Fruit fly (Drosophila melanogaster) whole organism, embryonic: Measurements from ENCODE around the gene CG31638.

Experiments used
- CG10462 ChIP-seq: fragments of 200-800 bp; sonication (Bioruptor generic); optimal IDR thresholded peaks from 2 replicates; lab custom pipeline; 2016; ENCODE audit warnings: missing biosample characterization, missing genetic modification characterization
- CG6654 ChIP-seq: fragments of 200-800 bp; sonication (Bioruptor generic); optimal IDR thresholded peaks from 2 replicates; lab custom pipeline; 2017; ENCODE audit warnings: missing biosample characterization, mild to moderate bottlenecking, missing genetic modification characterization
- D19A ChIP-seq: fragments of 200-800 bp; optimal IDR thresholded peaks from 3 replicates; lab custom pipeline; 2019; ENCODE audit warnings: missing biosample characterization, mild to moderate bottlenecking, missing genetic modification characterization, moderate library complexity
- D19B ChIP-seq: fragments of 200-800 bp; sonication (Bioruptor generic); optimal IDR thresholded peaks from 2 replicates; lab custom pipeline; 2017; ENCODE audit warnings: missing biosample characterization, mild to moderate bottlenecking, missing genetic modification characterization
- NC2β ChIP-seq: fragments of 200-800 bp; sonication (Bioruptor generic); optimal IDR thresholded peaks from 2 replicates; lab custom pipeline; 2016; ENCODE audit warnings: missing biosample characterization, missing genetic modification characterization
- YL-1 ChIP-seq: fragments of 200-800 bp; sonication (Bioruptor generic); optimal IDR thresholded peaks from 3 replicates; lab custom pipeline; 2017; ENCODE audit warnings: missing biosample characterization, mild to moderate bottlenecking, missing genetic modification characterization
- dmrt11E ChIP-seq: fragments of 200-800 bp; sonication (Bioruptor generic); optimal IDR thresholded peaks from 3 replicates; lab custom pipeline; 2018; ENCODE audit warnings: missing biosample characterization, mild to moderate bottlenecking, missing genetic modification characterization, moderate library complexity
- fd3F ChIP-seq: fragments of 200-800 bp; sonication (Bioruptor generic); optimal IDR thresholded peaks from 2 replicates; lab custom pipeline; 2018; ENCODE audit warnings: missing biosample characterization, mild to moderate bottlenecking, missing genetic modification characterization, moderate library complexity
- psq ChIP-seq: fragments of 200-800 bp; sonication (Bioruptor generic); optimal IDR thresholded peaks from 2 replicates; lab custom pipeline; 2017; ENCODE audit warnings: missing biosample characterization, missing genetic modification characterization
- sna ChIP-seq: fragments of 200-800 bp; sonication (Bioruptor generic); IDR thresholded peaks from 2 replicates; pipeline ENCODE4 v1.3.6; 2022; ENCODE audit warnings: missing biosample characterization, missing genetic modification characterization; ENCODE audit not compliant: partially characterized antibody
- wor ChIP-seq: fragments of 200-800 bp; sonication (Bioruptor generic); IDR thresholded peaks from 2 replicates; pipeline ENCODE4 v1.3.6; 2022; ENCODE audit warnings: missing biosample characterization, missing genetic modification characterization

DNA sequence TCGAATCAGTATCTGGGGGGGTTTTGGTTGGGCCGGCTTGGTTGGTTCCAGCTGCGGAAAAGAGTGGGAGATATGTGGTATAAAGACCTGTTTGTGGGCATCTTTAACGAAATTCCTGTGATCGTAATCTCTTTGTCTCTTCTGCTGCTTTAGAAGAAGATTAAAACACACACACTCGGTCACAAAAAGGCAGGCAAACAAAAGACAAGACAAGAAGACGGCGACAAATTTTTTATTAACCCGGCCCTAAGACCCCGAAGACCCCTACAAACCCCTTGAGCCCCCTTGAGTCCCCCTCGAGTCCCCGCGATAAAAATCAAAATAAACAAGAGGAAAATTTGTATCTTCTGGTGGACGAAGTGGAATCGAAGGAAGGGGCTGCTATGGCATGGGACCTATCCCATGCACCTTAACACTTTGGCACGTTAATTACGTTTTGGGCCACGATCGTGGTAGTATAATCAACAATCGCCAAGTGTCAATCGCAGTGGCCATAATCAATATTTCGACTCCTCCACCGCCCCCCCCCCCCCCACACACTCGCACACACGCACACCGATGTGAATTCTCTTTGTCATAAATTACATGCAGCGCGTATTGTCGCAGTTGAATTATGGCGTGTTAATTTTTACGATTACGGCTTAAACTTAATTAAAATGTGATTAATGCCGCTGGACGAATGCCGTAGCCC lies 43.4 kb downstream of the CG31638 start:
- TF ChIP-seq dmrt11E (tag; lab: Kevin White, UChicago) (no peak), CG6654 (GFP tag; lab: Kevin White, UChicago) (no peak), fd3F (GFP tag; lab: Kevin White, UChicago) (no peak), YL-1 (no peak), wor (GFP tag; lab: Robert Waterston, UW) (no peak), NC2β (GFP tag; lab: Kevin White, UChicago) (no peak), D19B (GFP tag; lab: Kevin White, UChicago) (no peak), psq (no peak), sna (GFP tag; lab: Robert Waterston, UW) (no peak), CG10462 (GFP tag; lab: Kevin White, UChicago) (no peak), D19A (tag; lab: Kevin White, UChicago) (no peak)
